Worm (Caenorhabditis elegans): Measurements from ENCODE around the gene srh-142.

The srh-142 gene

ce11 chrV:16410521-16410920, 50.2 kb downstream of the srh-142 start, which contains the start of gene srh-145:
TSS of gene srh-145 (plus strand) at chrV:16410713.
- no peak for TF ChIP-seq ZK546.5 (tag; optimal IDR thresholded peaks at IDR 0.05)
- no peak for TF ChIP-seq nhr-25 (tag; optimal IDR thresholded peaks at IDR 0.05)
- TF ChIP-seq ama-1 (optimal IDR thresholded peaks at IDR 0.05) = no peak
- no peak for TF ChIP-seq nhr-12 (tag; optimal IDR thresholded peaks at IDR 0.05)
- TF ChIP-seq mdl-1 (tag; optimal IDR thresholded peaks at IDR 0.05) = no peak
- TF ChIP-seq egl-5 (tag; optimal IDR thresholded peaks at IDR 0.05) = no peak
- TF ChIP-seq daf-12 (tag; optimal IDR thresholded peaks at IDR 0.05) = no peak
- TF ChIP-seq elt-2 (tag; optimal IDR thresholded peaks at IDR 0.05) = no peak
- TF ChIP-seq R02D3.7 (tag; optimal IDR thresholded peaks at IDR 0.05) = no peak
- TF ChIP-seq unc-62 (GFP tag; optimal IDR thresholded peaks at IDR 0.05) = no peak
- TF ChIP-seq unc-39 (tag; optimal IDR thresholded peaks at IDR 0.05) = no peak
- TF ChIP-seq nhr-76 (tag; optimal IDR thresholded peaks at IDR 0.05) = no peak
- no peak for TF ChIP-seq elt-3 (tag; optimal IDR thresholded peaks at IDR 0.05)
- TF ChIP-seq ztf-11 (tag; optimal IDR thresholded peaks at IDR 0.05) = no peak
- TF ChIP-seq fkh-2 (tag; optimal IDR thresholded peaks at IDR 0.05) = no peak
- no peak for TF ChIP-seq mml-1 (tag; optimal IDR thresholded peaks at IDR 0.05)
- TF ChIP-seq hmg-11 (tag; optimal IDR thresholded peaks at IDR 0.05) = no peak
- TF ChIP-seq elt-1 (tag; optimal IDR thresholded peaks at IDR 0.05) = no peak
- TF ChIP-seq fos-1 (tag; optimal IDR thresholded peaks at IDR 0.05) = no peak

Data from whole organism, L3 larva.